Fruit fly (Drosophila melanogaster): ENCODE data around the gene mei-38.

dm6 chrX:1472222-1472621 is 4.6 kb upstream of the mei-38 start, which contains the start of gene CG14780:
- TF ChIP-seq CG1233 (GFP tag; optimal IDR thresholded peaks at IDR 0.05) (no peak), Abd-B (GFP tag; optimal IDR thresholded peaks at IDR 0.05) (no peak), nau (GFP tag; optimal IDR thresholded peaks at IDR 0.05) (no peak), ERR (GFP tag; optimal IDR thresholded peaks at IDR 0.05) (no peak), CG6854 (GFP tag; optimal IDR thresholded peaks at IDR 0.05) (no peak), Dref (GFP tag; IDR thresholded peaks at IDR 0.05) (no peak), CG5953 (GFP tag; IDR thresholded peaks at IDR 0.05) (no peak), CoRest (tag; optimal IDR thresholded peaks at IDR 0.05) (no peak)
